Worm (Caenorhabditis elegans) whole organism, midembryonic: Measurements from ENCODE around the gene lido-7.

ENCODE experiments used
- T22C8.4 ChIP-seq: fragments of 200-800 bp; sonication (Bioruptor generic); IDR thresholded peaks from 2 replicates; pipeline ENCODE4 v1.3.6; 2022; ENCODE audit warnings: missing genetic modification characterization, missing compliant biosample characterization
- ztf-23 ChIP-seq: fragments of 200-800 bp; sonication (Bioruptor generic); IDR thresholded peaks from 2 replicates; pipeline ENCODE4 v1.3.6; 2022; ENCODE audit warnings: missing genetic modification reagents, missing genetic modification characterization, missing compliant biosample characterization

DNA sequence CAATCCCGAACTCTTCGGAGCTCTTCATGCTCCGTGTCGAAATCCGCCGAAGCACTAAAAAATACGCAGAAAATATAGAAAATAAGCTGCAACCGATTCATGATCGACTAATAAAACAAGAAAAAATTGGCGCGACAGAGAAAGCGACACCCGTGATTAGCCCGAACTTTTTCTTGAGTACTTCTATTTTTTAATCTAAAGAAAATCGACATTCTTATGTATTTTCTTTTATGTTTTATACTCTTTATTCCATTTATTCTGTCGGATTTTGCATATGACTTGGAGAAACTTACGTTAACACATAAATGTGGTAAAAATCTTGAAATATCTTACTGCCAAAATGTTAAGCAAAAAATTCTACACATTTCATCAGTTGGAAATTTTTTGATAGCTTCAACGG, 44.1 kb upstream of the lido-7 start, which contains the start of the genes irld-50 and irld-49:
- TF ChIP-seq ztf-23 (GFP tag; lab: Robert Waterston, UW) (no peak), T22C8.4 (GFP tag; lab: Robert Waterston, UW) (no peak)
